Fruit fly (Drosophila melanogaster): ENCODE data around the gene CG31465.

The CG31465 gene

DNA sequence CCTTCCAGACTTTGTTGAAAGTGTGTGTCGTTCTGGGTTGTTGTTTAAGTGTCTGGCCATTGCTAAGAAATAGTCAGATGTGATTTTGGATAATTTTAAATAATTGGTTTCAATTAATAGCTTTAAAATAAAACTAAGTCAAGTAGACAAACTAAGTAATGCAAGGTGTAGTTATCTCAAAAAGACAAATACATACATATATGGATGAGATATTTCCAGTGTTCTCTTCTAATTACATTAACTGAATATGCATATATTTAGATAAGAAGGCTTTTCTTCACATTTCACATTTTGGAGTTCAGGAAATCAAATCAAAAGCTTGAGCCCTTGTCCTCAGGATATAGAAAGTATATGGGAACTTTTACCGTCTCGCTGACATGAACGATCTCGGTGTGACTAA lies 3.0 kb upstream of the CG31465 start, which contains the start of gene P5CDh2:
Gene P5CDh2, plus strand, starts transcription at position 301 of the 400 bp plus-strand sequence.
- TF ChIP-seq rgr (GFP tag; optimal IDR thresholded peaks at IDR 0.05) (no peak), ey (GFP tag; optimal IDR thresholded peaks at IDR 0.05) (no peak), usp (GFP tag; optimal IDR thresholded peaks at IDR 0.05) (no peak), CG32264 (GFP tag; optimal IDR thresholded peaks at IDR 0.05) (no peak), CG9705 (GFP tag; optimal IDR thresholded peaks at IDR 0.05) (no peak), brk (GFP tag; optimal IDR thresholded peaks at IDR 0.05) (no peak), foxo (GFP tag; optimal IDR thresholded peaks at IDR 0.05) (no peak), Rel (GFP tag; optimal IDR thresholded peaks at IDR 0.05) (no peak), Rel (tag; optimal IDR thresholded peaks at IDR 0.05) (no peak), dl (GFP tag; optimal IDR thresholded peaks at IDR 0.05; ENCODE audit: insufficient read depth in 1 of 2, partially characterized antibody in 2 of 2) (no peak), CrebA (GFP tag; optimal IDR thresholded peaks at IDR 0.05; ENCODE audit: borderline replicate concordance) (no peak), OdsH (GFP tag; optimal IDR thresholded peaks at IDR 0.05) (no peak), Myc (optimal IDR thresholded peaks at IDR 0.05) (no peak), Vsx2 (GFP tag; optimal IDR thresholded peaks at IDR 0.05; ENCODE audit: partially characterized antibody) (no peak), Hr83 (GFP tag; optimal IDR thresholded peaks at IDR 0.05; ENCODE audit: poor library complexity, severe bottlenecking) (no peak), tai (GFP tag; optimal IDR thresholded peaks at IDR 0.05) (no peak)

DNA sequence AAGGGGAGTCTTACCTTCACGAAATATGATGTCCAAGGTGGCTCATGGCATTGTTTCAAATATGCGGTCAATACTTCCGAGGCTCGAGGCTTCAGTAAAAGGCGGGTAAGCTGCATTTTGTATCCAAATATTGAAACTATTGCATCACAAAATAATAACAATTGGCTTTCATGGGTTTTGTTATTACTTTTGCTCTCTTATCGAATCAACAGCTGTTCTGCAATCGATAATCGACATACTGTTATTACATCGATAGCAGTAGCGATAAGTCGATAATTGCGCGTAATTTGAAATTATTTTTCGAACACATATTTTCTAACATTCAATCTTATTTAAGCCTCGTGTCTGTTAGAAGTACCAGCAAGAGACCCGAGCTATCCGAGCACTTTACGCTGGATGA lies 2.1 kb upstream of the CG31465 start, which contains the start of gene CG34148:
Gene CG34148, minus strand, starts transcription at position 214 of the 400 bp plus-strand sequence.
- TF ChIP-seq OdsH (GFP tag; optimal IDR thresholded peaks at IDR 0.05) (no peak), dsf (GFP tag; optimal IDR thresholded peaks at IDR 0.05; ENCODE audit: borderline replicate concordance) (no peak), sage (GFP tag; optimal IDR thresholded peaks at IDR 0.05) (no peak), Hnf4 (GFP tag; optimal IDR thresholded peaks at IDR 0.05) (no peak), Vsx2 (GFP tag; optimal IDR thresholded peaks at IDR 0.05; ENCODE audit: partially characterized antibody) (no peak), Dfd (GFP tag; optimal IDR thresholded peaks at IDR 0.05) (no peak), jim (GFP tag; optimal IDR thresholded peaks at IDR 0.05) (no peak), tai (GFP tag; optimal IDR thresholded peaks at IDR 0.05) (no peak), Abd-B (GFP tag; optimal IDR thresholded peaks at IDR 0.05) (no peak), pan (optimal IDR thresholded peaks at IDR 0.05) (no peak), CG32264 (GFP tag; optimal IDR thresholded peaks at IDR 0.05) (no peak), rgr (GFP tag; optimal IDR thresholded peaks at IDR 0.05) (no peak), Hr83 (GFP tag; optimal IDR thresholded peaks at IDR 0.05; ENCODE audit: poor library complexity, severe bottlenecking) (no peak), Hr78 (GFP tag; optimal IDR thresholded peaks at IDR 0.05) (no peak), Dif (GFP tag; optimal IDR thresholded peaks at IDR 0.05; ENCODE audit: partially characterized antibody) (no peak), Jra (GFP tag; optimal IDR thresholded peaks at IDR 0.05) (no peak), psq (GFP tag; optimal IDR thresholded peaks at IDR 0.05) (no peak), Rel (GFP tag; optimal IDR thresholded peaks at IDR 0.05) (no peak), Rel (tag; optimal IDR thresholded peaks at IDR 0.05) (no peak)

DNA sequence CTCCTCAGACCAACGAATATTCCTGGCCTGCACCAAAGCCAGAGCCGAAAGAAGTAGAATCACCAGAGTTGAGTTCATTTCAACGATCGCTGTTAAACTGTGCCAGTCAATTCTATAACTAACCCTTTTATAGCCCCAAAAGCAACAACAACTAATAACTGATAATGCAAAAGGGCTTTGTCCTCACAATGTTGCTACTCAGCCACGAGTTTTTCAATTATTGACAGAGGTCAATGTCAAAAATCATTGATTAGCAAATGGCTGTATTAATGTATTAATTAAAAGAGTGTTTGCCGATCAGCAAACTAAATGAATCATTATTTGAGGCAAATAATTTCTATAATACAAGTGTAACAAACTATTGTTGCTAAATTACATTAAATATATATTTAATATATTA lies 3.7 kb downstream of the CG31465 start, which contains the start of gene fit:
Gene fit, minus strand, starts transcription at position 101 of the 400 bp plus-strand sequence.
- TF ChIP-seq Myc (optimal IDR thresholded peaks at IDR 0.05) (no peak), jim (GFP tag; optimal IDR thresholded peaks at IDR 0.05) (no peak), GATAd (GFP tag; optimal IDR thresholded peaks at IDR 0.05) (no peak), OdsH (GFP tag; optimal IDR thresholded peaks at IDR 0.05) (no peak)

DNA sequence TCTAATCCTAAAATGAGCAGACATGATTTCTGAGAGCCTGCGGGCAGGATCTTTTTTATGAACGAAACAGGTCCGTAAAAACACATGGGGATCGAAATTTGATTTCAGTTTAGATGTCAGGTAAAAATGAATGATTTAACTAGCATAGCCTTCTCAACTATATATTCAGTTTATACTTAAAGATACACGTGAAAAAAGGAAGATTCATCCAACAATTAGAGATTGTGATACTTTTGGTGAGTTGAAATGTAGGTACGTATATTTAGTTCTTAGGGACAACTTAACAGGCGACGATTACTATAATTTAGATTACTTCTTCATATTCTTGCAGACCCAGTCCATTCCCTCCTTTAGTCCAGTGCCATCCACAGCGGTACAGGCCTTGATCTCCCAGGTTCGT lies 4.8 kb downstream of the CG31465 start, which contains the start of gene CG17819:
Gene CG17819, minus strand, starts transcription at position 101 of the 400 bp plus-strand sequence.
- no peak for TF ChIP-seq br (GFP tag; optimal IDR thresholded peaks at IDR 0.05)
- no peak for TF ChIP-seq HLH106 (tag; optimal IDR thresholded peaks at IDR 0.05)
- no peak for TF ChIP-seq brk (GFP tag; optimal IDR thresholded peaks at IDR 0.05)
- TF ChIP-seq h (GFP tag; optimal IDR thresholded peaks at IDR 0.05), result no peak
- no peak for TF ChIP-seq Dfd (GFP tag; optimal IDR thresholded peaks at IDR 0.05)
- no peak for TF ChIP-seq Rel (GFP tag; optimal IDR thresholded peaks at IDR 0.05)
- no peak for TF ChIP-seq Rel (tag; optimal IDR thresholded peaks at IDR 0.05)
- TF ChIP-seq rgr (GFP tag; optimal IDR thresholded peaks at IDR 0.05), result no peak
- TF ChIP-seq Dif (GFP tag; optimal IDR thresholded peaks at IDR 0.05; ENCODE audit: partially characterized antibody), result no peak
- TF ChIP-seq Jra (GFP tag; optimal IDR thresholded peaks at IDR 0.05), result no peak
- no peak for TF ChIP-seq CG9705 (GFP tag; optimal IDR thresholded peaks at IDR 0.05)
- no peak for TF ChIP-seq jim (GFP tag; optimal IDR thresholded peaks at IDR 0.05)
